Worm (Caenorhabditis elegans) whole organism, L4 larva: ENCODE results near the gene Y70C5A.2.

ENCODE experiments used
- aha-1 ChIP-seq: fragments of 150-350 bp; peaks from one replicate; lab custom pipeline; 2014; ENCODE audit warnings: missing biosample characterization, missing genetic modification characterization
- ama-1 ChIP-seq: fragments of 150-350 bp; optimal IDR thresholded peaks from 2 replicates; lab custom pipeline; 2014; ENCODE audit warnings: inconsistent platforms, mixed read lengths
- jun-1 ChIP-seq: fragments of 150-350 bp; optimal IDR thresholded peaks from 2 replicates; lab custom pipeline; 2014; ENCODE audit warnings: missing biosample characterization, missing genetic modification reagents, missing genetic modification characterization
- lsy-2 ChIP-seq, 2 experiments: fragments of 150-350 bp in 1 of 2; sonication (generic microtip) in 1 of 2; optimal IDR thresholded peaks; 2 replicates each; lab custom pipeline; 2014 to 2017; ENCODE audit warnings: missing biosample characterization in 2 of 2, missing genetic modification characterization in 2 of 2
- nhr-25 ChIP-seq: sonication (generic microtip); optimal IDR thresholded peaks from 2 replicates; lab custom pipeline; 2017; ENCODE audit warnings: missing genetic modification characterization, mild to moderate bottlenecking, missing compliant biosample characterization, antibody characterized with exemption, moderate library complexity, borderline replicate concordance; ENCODE audit not compliant: insufficient read depth
- nhr-28 ChIP-seq: fragments of 150-350 bp; optimal IDR thresholded peaks from 2 replicates; lab custom pipeline; 2014; ENCODE audit warnings: missing biosample characterization, missing genetic modification characterization
- skn-1 ChIP-seq: fragments of 150-350 bp; optimal IDR thresholded peaks from 2 replicates; lab custom pipeline; 2014; ENCODE audit warnings: missing biosample characterization, missing genetic modification characterization
- unc-130 ChIP-seq: sonication (generic microtip); optimal IDR thresholded peaks from 2 replicates; lab custom pipeline; 2016; ENCODE audit warnings: missing genetic modification reagents, missing genetic modification characterization, missing compliant biosample characterization

DNA sequence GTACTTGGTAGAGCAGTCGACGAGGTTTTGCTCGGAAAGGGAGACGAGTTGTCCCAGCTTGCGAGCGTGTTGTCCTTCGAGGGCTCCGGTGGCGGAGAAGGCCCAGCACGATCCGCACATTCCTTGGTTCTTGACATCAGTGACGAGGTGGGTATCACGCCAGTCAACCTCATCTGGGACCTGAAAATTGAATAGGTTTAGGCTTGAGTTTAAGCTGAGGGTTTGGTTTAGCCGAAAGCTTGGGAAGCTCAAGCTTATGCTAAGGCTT, 29.3 kb downstream of the Y70C5A.2 start:
- TF ChIP-seq ama-1 (lab: Kevin White, UChicago) (no peak), lsy-2 (tag; optimal IDR thresholded peaks at IDR 0.05; lab: Kevin White, UChicago) (no peak), nhr-28 (no peak), skn-1 (tag; lab: Kevin White, UChicago) (no peak), jun-1 (tag; lab: Kevin White, UChicago) (no peak), nhr-25 (no peak), aha-1 (tag; lab: Kevin White, UChicago) (no peak), unc-130 (GFP tag; lab: Kevin White, UChicago) (no peak)
